Worm (Caenorhabditis elegans) whole organism, early embryonic: ENCODE measurements around the gene clec-58.
"Not testable (repeated sequence)": the region's sequence is repeated elsewhere in the genome, so short reads cannot be mapped to it uniquely, and the experiment has no call there.

Experiments used
- B0310.2 ChIP-seq: sonication (generic microtip); optimal IDR thresholded peaks from 2 replicates; lab custom pipeline; 2016; ENCODE audit warnings: mild to moderate bottlenecking, missing genetic modification characterization, missing compliant biosample characterization
- F13C5.2 ChIP-seq: sonication (generic microtip); optimal IDR thresholded peaks from 2 replicates; lab custom pipeline; 2017; ENCODE audit warnings: mild to moderate bottlenecking, missing genetic modification characterization, inconsistent platforms, missing compliant biosample characterization
- aly-1 ChIP-seq: sonication (generic microtip); optimal IDR thresholded peaks from 2 replicates; lab custom pipeline; 2016; ENCODE audit warnings: missing genetic modification characterization, missing compliant biosample characterization
- ama-1 ChIP-seq: fragments of 150-350 bp; optimal IDR thresholded peaks from 2 replicates; lab custom pipeline; 2014
- ceh-13 ChIP-seq: fragments of 200-800 bp; sonication (Bioruptor generic); optimal IDR thresholded peaks from 2 replicates; lab custom pipeline; 2018; ENCODE audit warnings: mild to moderate bottlenecking, missing genetic modification characterization, missing compliant biosample characterization
- ceh-36 ChIP-seq: sonication (generic microtip); optimal IDR thresholded peaks from 2 replicates; lab custom pipeline; 2016; ENCODE audit warnings: missing genetic modification characterization, inconsistent platforms, missing compliant biosample characterization
- ets-7 ChIP-seq: sonication (generic microtip); optimal IDR thresholded peaks from 2 replicates; lab custom pipeline; 2016; ENCODE audit warnings: missing genotype, missing genetic modification characterization, missing compliant biosample characterization
- flt-1 ChIP-seq: fragments of 200-800 bp; sonication (Bioruptor generic); IDR thresholded peaks from 2 replicates; pipeline ENCODE4 v1.3.6; 2022; ENCODE audit warnings: missing genetic modification characterization, missing compliant biosample characterization
- hmbx-1 ChIP-seq: sonication (generic microtip); optimal IDR thresholded peaks from 2 replicates; lab custom pipeline; 2016; ENCODE audit warnings: mild to moderate bottlenecking, missing genetic modification characterization, missing compliant biosample characterization
- hmg-4 ChIP-seq: fragments of 200-800 bp; sonication (Bioruptor generic); optimal IDR thresholded peaks from 2 replicates; lab custom pipeline; 2018; ENCODE audit warnings: mild to moderate bottlenecking, missing genetic modification characterization, missing compliant biosample characterization
- hnd-1 ChIP-seq: sonication (generic microtip); optimal IDR thresholded peaks from 2 replicates; lab custom pipeline; 2016; ENCODE audit warnings: missing genetic modification characterization, missing compliant biosample characterization
- pes-1 ChIP-seq: fragments of 200-800 bp; sonication (Bioruptor generic); IDR thresholded peaks from 2 replicates; pipeline ENCODE4 v1.3.6; 2022; ENCODE audit warnings: missing genetic modification reagents, missing genetic modification characterization, missing compliant biosample characterization
- scrt-1 ChIP-seq: fragments of 200-800 bp; sonication (Bioruptor generic); IDR thresholded peaks from 2 replicates; pipeline ENCODE4 v1.3.6; 2022; ENCODE audit warnings: missing genetic modification characterization, missing compliant biosample characterization
- sea-1 ChIP-seq: fragments of 200-800 bp; sonication (Bioruptor generic); conservative IDR thresholded peaks from 2 replicates; pipeline ENCODE4 v1.3.6; 2022; ENCODE audit warnings: missing genetic modification characterization, missing compliant biosample characterization
- tbx-11 ChIP-seq: fragments of 200-800 bp; sonication (Bioruptor generic); IDR thresholded peaks from 2 replicates; pipeline ENCODE4 v1.3.6; 2022; ENCODE audit warnings: missing genetic modification characterization, missing compliant biosample characterization
- tbx-37 ChIP-seq: fragments of 200-800 bp; sonication (Bioruptor generic); conservative IDR thresholded peaks from 2 replicates; pipeline ENCODE4 v1.3.6; 2022; ENCODE audit warnings: missing genetic modification reagents, missing genetic modification characterization, missing compliant biosample characterization
- tra-4 ChIP-seq: sonication (generic microtip); optimal IDR thresholded peaks from 2 replicates; lab custom pipeline; 2017; ENCODE audit warnings: missing genetic modification characterization, missing compliant biosample characterization

Gene clec-58

DNA sequence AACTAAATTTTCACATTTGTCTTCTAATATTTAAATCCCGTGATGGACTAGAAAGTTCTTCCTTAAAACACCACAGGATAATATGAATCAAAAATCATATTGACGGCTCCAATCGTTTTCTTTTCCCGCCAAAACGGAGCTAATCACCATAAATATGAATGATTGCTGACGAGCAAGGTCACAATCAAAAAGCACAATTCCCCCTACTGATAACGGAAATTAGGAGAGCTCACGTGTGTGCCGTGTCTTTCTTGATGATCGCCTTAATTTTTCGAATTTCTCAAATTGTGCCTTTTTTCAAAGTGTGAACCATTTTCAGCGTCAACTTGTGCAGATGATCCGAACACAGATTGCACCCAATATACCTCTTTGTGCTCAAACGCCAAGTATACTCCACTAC, 32.0 kb downstream of the clec-58 start:
- TF ChIP-seq ceh-36 (no peak), ceh-13 (GFP tag; lab: Kevin White, UChicago) (no peak), aly-1 (tag; lab: Kevin White, UChicago) (no peak), tbx-37 (no peak), ama-1 (lab: Kevin White, UChicago) (no peak), sea-1 (no peak), flt-1 (GFP tag; lab: Robert Waterston, UW) (no peak)

DNA sequence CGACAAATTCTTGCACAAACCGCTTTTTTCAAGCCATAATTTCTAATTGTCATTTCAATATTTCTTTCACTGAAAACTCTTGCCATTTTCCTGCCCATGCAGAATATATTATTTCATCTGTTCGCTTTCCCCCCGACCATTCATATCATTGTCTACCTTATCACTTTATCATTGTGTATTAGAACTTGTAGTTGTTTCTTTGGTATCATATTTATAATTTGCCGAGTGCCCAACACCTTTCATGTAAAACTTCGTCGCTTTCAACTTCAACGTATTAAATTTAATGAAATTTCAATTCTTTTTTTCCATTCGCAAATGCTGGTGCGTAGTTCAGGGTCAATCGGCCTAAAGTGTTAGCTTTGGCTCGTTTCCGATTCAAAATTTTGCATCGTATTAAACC, 33.1 kb downstream of the clec-58 start, which contains the start of gene ZK673.1:
Gene ZK673.1, plus strand, starts transcription at position 301 of the 400 bp plus-strand sequence.
- TF ChIP-seq pes-1; hmg-4 (GFP tag; lab: Kevin White, UChicago); tra-4 (tag; lab: Kevin White, UChicago): not testable (repeated sequence)

DNA sequence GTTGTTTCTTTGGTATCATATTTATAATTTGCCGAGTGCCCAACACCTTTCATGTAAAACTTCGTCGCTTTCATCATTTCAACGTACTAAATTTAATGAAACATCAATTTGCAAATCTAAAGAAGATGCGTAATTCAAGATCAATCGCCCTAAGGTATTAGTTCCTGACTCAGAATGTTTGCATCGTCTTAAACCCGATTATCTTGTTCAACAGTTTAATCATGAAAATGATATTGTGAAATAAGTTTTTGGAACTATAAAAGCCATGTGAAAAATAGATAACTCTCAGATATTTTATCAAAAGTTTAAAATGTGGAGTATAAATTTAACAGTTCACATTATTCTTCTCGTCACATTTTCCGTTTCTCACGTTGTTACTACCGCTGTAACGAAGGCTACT, 36.0 kb downstream of the clec-58 start, which contains the start of gene E04D5.4:
Gene E04D5.4, plus strand, starts transcription at position 301 of the 400 bp plus-strand sequence.
- no peak for TF ChIP-seq hmbx-1 (tag; lab: Kevin White, UChicago)
- TF ChIP-seq pes-1, result no peak
- no peak for TF ChIP-seq hmg-4 (GFP tag; lab: Kevin White, UChicago)
- TF ChIP-seq tbx-11 (GFP tag; lab: Robert Waterston, UW), result no peak
- TF ChIP-seq ceh-36, result no peak
- TF ChIP-seq ets-7 (tag; lab: Kevin White, UChicago), result no peak
- TF ChIP-seq ama-1 (lab: Kevin White, UChicago), result no peak
- TF ChIP-seq aly-1 (tag; lab: Kevin White, UChicago), result no peak
- no peak for TF ChIP-seq tbx-37
- no peak for TF ChIP-seq B0310.2 (tag; lab: Kevin White, UChicago)
- no peak for TF ChIP-seq scrt-1 (GFP tag; lab: Robert Waterston, UW)
- no peak for TF ChIP-seq flt-1 (GFP tag; lab: Robert Waterston, UW)
- TF ChIP-seq tra-4 (tag; lab: Kevin White, UChicago), result no peak
- no peak for TF ChIP-seq ceh-13 (GFP tag; lab: Kevin White, UChicago)
- no peak for TF ChIP-seq sea-1
- no peak for TF ChIP-seq F13C5.2 (tag; lab: Kevin White, UChicago)
- TF ChIP-seq hnd-1 (tag; lab: Kevin White, UChicago), result no peak

DNA sequence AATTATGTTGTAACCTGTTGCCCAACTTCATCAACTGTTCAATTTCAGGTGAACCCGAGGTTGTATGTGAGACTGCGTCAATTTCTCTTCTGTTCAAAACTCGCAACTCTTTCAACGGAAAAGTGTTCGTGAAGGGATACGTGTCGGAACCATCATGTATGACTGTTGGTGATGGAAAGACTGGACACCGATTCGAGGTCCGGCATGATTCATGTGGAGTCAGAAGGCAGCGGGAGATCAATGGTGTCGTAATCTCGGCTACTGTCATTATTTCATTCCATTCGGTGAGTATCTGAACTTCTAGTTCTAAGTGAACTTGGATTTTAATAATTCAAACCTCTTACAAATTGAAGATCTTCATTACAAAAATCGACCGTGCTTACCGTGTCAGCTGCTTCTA, 38.1 kb downstream of the clec-58 start:
- TF ChIP-seq pes-1 (no peak), tra-4 (tag; lab: Kevin White, UChicago) (no peak), tbx-11 (GFP tag; lab: Robert Waterston, UW) (no peak), flt-1 (GFP tag; lab: Robert Waterston, UW) (no peak), ceh-36 (no peak), tbx-37 (no peak), B0310.2 (tag; lab: Kevin White, UChicago) (no peak), sea-1 (no peak), hmbx-1 (tag; lab: Kevin White, UChicago) (no peak), ets-7 (tag; lab: Kevin White, UChicago) (no peak)

DNA sequence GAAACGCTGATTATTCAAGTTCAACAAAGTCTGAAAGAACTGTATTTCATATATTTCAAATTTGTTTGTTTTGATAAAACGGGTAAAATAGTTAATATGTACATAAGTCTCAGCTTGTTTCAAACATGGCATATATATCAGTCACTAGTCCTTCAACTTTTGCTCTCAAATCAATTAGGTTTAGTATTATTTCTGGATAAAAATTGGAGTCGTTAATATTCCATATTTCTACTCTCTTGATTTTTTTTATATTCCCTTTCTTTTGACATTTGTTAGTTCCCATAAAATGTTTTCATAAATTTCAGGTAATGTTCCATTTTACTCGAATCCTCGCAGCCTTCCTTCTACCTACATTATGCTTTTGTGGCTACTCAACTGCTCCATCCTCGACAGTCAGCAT, 40.1 kb downstream of the clec-58 start, which contains the start of gene cut-4:
Gene cut-4, plus strand, starts transcription at position 301 of the 400 bp plus-strand sequence.
- TF ChIP-seq tbx-37, result no peak
- TF ChIP-seq ceh-13 (GFP tag; lab: Kevin White, UChicago), result no peak
- TF ChIP-seq sea-1, result no peak
- TF ChIP-seq hmbx-1 (tag; lab: Kevin White, UChicago), result no peak
- no peak for TF ChIP-seq scrt-1 (GFP tag; lab: Robert Waterston, UW)
- TF ChIP-seq ets-7 (tag; lab: Kevin White, UChicago), result no peak
- no peak for TF ChIP-seq F13C5.2 (tag; lab: Kevin White, UChicago)
- TF ChIP-seq hnd-1 (tag; lab: Kevin White, UChicago), result no peak
- TF ChIP-seq tbx-11 (GFP tag; lab: Robert Waterston, UW), result no peak
- TF ChIP-seq flt-1 (GFP tag; lab: Robert Waterston, UW), result no peak
- no peak for TF ChIP-seq pes-1
- TF ChIP-seq aly-1 (tag; lab: Kevin White, UChicago), result no peak
- no peak for TF ChIP-seq tra-4 (tag; lab: Kevin White, UChicago)
